Fruit fly (Drosophila melanogaster): Measurements from ENCODE around the gene CG18745.

The CG18745 gene

DNA sequence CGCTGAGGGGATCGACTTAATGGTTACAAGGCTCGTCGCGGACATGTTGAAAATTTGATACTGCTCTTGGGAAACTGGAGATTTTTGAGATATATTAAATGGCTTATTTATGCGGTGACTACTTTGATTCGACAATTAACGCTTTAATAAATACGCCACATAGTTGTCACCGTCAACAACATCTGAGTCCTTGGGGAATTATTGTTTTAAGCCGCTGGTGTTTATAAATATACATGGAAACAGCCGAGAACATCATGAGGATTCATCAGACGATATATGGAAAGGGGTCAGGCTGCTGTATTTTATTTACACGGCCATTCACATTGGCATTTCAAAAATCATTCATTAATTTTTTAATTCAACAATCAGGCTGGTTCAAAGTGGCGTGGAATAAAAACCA lies 14.3 kb downstream of the CG18745 start, which contains the start of gene CG11286:
TSS of gene CG11286 (minus strand) at position 101 of the 400 bp plus-strand sequence.
- TF ChIP-seq noc (tag; optimal IDR thresholded peaks at IDR 0.05): no peak

DNA sequence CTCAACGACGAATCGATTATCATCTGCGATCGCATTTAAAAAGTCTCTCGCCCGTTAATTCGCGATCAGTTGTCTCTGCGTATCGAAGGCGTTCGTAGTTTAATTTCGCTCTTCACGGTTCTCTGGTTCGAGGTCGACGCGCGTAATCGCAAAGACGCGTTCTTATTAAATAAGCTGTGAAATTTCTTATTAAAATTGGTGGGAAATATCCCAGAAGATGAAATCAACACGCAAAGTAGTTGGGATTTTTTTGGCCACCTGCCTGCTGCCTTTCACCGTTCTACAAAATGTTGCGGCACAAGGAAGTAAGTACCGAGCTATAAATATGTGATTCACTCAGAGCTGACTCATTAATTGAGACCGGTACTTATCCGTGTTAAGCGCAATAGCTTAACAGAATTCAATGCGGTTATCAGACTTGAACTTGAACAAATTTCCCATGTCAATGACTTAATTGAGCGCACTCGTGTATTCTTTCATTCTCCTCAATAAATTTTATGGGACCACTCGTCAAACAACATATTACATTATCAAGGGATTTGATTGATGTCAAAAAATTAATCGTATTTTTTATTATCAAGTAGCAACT lies 24.9 kb downstream of the CG18745 start:
- no peak for TF ChIP-seq noc (tag; optimal IDR thresholded peaks at IDR 0.05)

dm6 chr3R:7759486-7759885 lies 26.4 kb downstream of the CG18745 start, which contains the start of gene Sp7:
TSS of gene Sp7 (plus strand) at chr3R:7759786.
- no peak for TF ChIP-seq noc (tag; optimal IDR thresholded peaks at IDR 0.05)

- no peak for TF ChIP-seq noc (tag; optimal IDR thresholded peaks at IDR 0.05)
Measured at dm6 chr3R:7757822-7758221, 28.1 kb downstream of the CG18745 start, which contains the start of gene CG10919. TSS of gene CG10919 (plus strand) at chr3R:7758122.

- no peak for TF ChIP-seq noc (tag; optimal IDR thresholded peaks at IDR 0.05)
Measured at dm6 chr3R:7753518-7753917, 32.4 kb downstream of the CG18745 start.

- TF ChIP-seq noc (tag; optimal IDR thresholded peaks at IDR 0.05): no peak
Measured at dm6 chr3R:7749993-7750392, 35.9 kb downstream of the CG18745 start, which contains the start of gene pyd3. TSS of gene pyd3 (minus strand) at chr3R:7750079.

- TF ChIP-seq noc (tag; optimal IDR thresholded peaks at IDR 0.05): no peak
Measured at dm6 chr3R:7739463-7739862, 46.5 kb downstream of the CG18745 start, which contains the start of gene CG43254. TSS of gene CG43254 (minus strand) at chr3R:7739563.

Data from whole organism, larva.